Fruit fly (Drosophila melanogaster) whole organism, embryonic: ENCODE results near the gene prg.

Source experiments
- Aef1 ChIP-seq: fragments of 200-800 bp; sonication (Bioruptor generic); IDR thresholded peaks from 3 replicates; pipeline ENCODE4 v1.3.6; 2022; ENCODE audit warnings: missing biosample characterization, missing genetic modification characterization
- B-H2 ChIP-seq: fragments of 200-800 bp; sonication (Bioruptor generic); optimal IDR thresholded peaks from 2 replicates; lab custom pipeline; 2018; ENCODE audit warnings: missing biosample characterization, mild to moderate bottlenecking, missing genetic modification characterization
- Bdp1 ChIP-seq: fragments of 200-800 bp; sonication (Bioruptor generic); optimal IDR thresholded peaks from 3 replicates; lab custom pipeline; 2016; ENCODE audit warnings: missing biosample characterization, missing genetic modification characterization
- CG10462 ChIP-seq: fragments of 200-800 bp; sonication (Bioruptor generic); optimal IDR thresholded peaks from 2 replicates; lab custom pipeline; 2016; ENCODE audit warnings: missing biosample characterization, missing genetic modification characterization
- CG10565 ChIP-seq: fragments of 200-800 bp; sonication (Bioruptor generic); optimal IDR thresholded peaks from 3 replicates; lab custom pipeline; 2016; ENCODE audit warnings: missing biosample characterization, mild to moderate bottlenecking, missing genetic modification characterization
- CG11085 ChIP-seq: fragments of 200-800 bp; sonication (Bioruptor generic); IDR thresholded peaks from 2 replicates; pipeline ENCODE4 v1.3.6; 2022; ENCODE audit warnings: missing biosample characterization, missing genetic modification characterization
- CG12744 ChIP-seq: fragments of 200-800 bp; sonication (Bioruptor generic); optimal IDR thresholded peaks from 2 replicates; lab custom pipeline; 2016; ENCODE audit warnings: missing biosample characterization, missing genetic modification characterization
- CG13424 ChIP-seq: fragments of 200-800 bp; sonication (Bioruptor generic); optimal IDR thresholded peaks from 2 replicates; lab custom pipeline; 2019; ENCODE audit warnings: missing biosample characterization, mild to moderate bottlenecking, missing genetic modification characterization, moderate library complexity
- CG14014 ChIP-seq: fragments of 200-800 bp; sonication (Bioruptor generic); IDR thresholded peaks from 2 replicates; pipeline ENCODE4 v1.3.6; 2022; ENCODE audit warnings: missing biosample characterization, missing genetic modification characterization
- CG17385 ChIP-seq: fragments of 200-800 bp; sonication (Bioruptor generic); optimal IDR thresholded peaks from 3 replicates; lab custom pipeline; 2018; ENCODE audit warnings: missing biosample characterization, mild to moderate bottlenecking, missing genetic modification characterization
- CG17912 ChIP-seq: fragments of 200-800 bp; sonication (Bioruptor generic); optimal IDR thresholded peaks from 2 replicates; lab custom pipeline; 2018; ENCODE audit warnings: missing biosample characterization, mild to moderate bottlenecking, missing genetic modification characterization
- CG2199 ChIP-seq: fragments of 200-800 bp; sonication (Bioruptor generic); IDR thresholded peaks from 3 replicates; pipeline ENCODE4 v1.3.6; 2022; ENCODE audit warnings: missing biosample characterization, missing genetic modification characterization
- CG30403 ChIP-seq: fragments of 200-800 bp; sonication (Bioruptor generic); optimal IDR thresholded peaks from 3 replicates; lab custom pipeline; 2016; ENCODE audit warnings: missing biosample characterization, missing genetic modification characterization
- CG3065 ChIP-seq: fragments of 200-800 bp; sonication (Bioruptor generic); optimal IDR thresholded peaks from 2 replicates; lab custom pipeline; 2016; ENCODE audit warnings: missing biosample characterization, missing genetic modification characterization
- CG31365 ChIP-seq: fragments of 200-800 bp; sonication (Bioruptor generic); optimal IDR thresholded peaks from 2 replicates; lab custom pipeline; 2018; ENCODE audit warnings: missing biosample characterization, mild to moderate bottlenecking, missing genetic modification characterization
- CG34224 ChIP-seq: fragments of 200-800 bp; sonication (Bioruptor generic); IDR thresholded peaks from 3 replicates; pipeline ENCODE4 v1.3.6; 2022; ENCODE audit warnings: missing biosample characterization, missing genetic modification characterization; ENCODE audit not compliant: partially characterized antibody
- CG3995 ChIP-seq: fragments of 200-800 bp; sonication (Bioruptor generic); optimal IDR thresholded peaks from 3 replicates; lab custom pipeline; 2016; ENCODE audit warnings: missing biosample characterization, missing genetic modification characterization
- CG6683 ChIP-seq: fragments of 200-800 bp; sonication (Bioruptor generic); optimal IDR thresholded peaks from 2 replicates; lab custom pipeline; 2017; ENCODE audit warnings: missing biosample characterization, mild to moderate bottlenecking, missing genetic modification characterization, missing genetic modification reagents
- CG6765 ChIP-seq: fragments of 200-800 bp; sonication (Bioruptor generic); optimal IDR thresholded peaks from 3 replicates; lab custom pipeline; 2017; ENCODE audit warnings: missing biosample characterization, mild to moderate bottlenecking, missing genetic modification characterization
- CG7745 ChIP-seq: fragments of 200-800 bp; sonication (Bioruptor generic); optimal IDR thresholded peaks from 2 replicates; lab custom pipeline; 2018; ENCODE audit warnings: missing biosample characterization, mild to moderate bottlenecking, missing genetic modification characterization, moderate library complexity
- CG7987 ChIP-seq: fragments of 200-800 bp; sonication (Bioruptor generic); optimal IDR thresholded peaks from 2 replicates; lab custom pipeline; 2018; ENCODE audit warnings: missing biosample characterization, mild to moderate bottlenecking, missing genetic modification characterization, moderate library complexity
- CG8359 ChIP-seq: fragments of 200-800 bp; sonication (Bioruptor generic); optimal IDR thresholded peaks from 2 replicates; lab custom pipeline; 2017; ENCODE audit warnings: missing biosample characterization, mild to moderate bottlenecking, missing genetic modification characterization, borderline replicate concordance
- CG8478 ChIP-seq: fragments of >200 bp; optimal IDR thresholded peaks from 2 replicates; lab custom pipeline; 2018
- CG9727 ChIP-seq: fragments of 200-800 bp; sonication (Bioruptor generic); optimal IDR thresholded peaks from 3 replicates; lab custom pipeline; 2017; ENCODE audit warnings: missing biosample characterization, mild to moderate bottlenecking, missing genetic modification characterization
- Fer1 ChIP-seq: fragments of 200-800 bp; sonication (Bioruptor generic); optimal IDR thresholded peaks from 2 replicates; lab custom pipeline; 2017; ENCODE audit warnings: missing biosample characterization, mild to moderate bottlenecking, missing genetic modification characterization
- HHEX ChIP-seq: fragments of 200-800 bp; sonication (Bioruptor generic); optimal IDR thresholded peaks from 3 replicates; lab custom pipeline; 2017; ENCODE audit warnings: missing biosample characterization, mild to moderate bottlenecking, missing genetic modification characterization, missing genetic modification reagents
- Jarid2 ChIP-seq: fragments of 200-800 bp; sonication (Bioruptor generic); optimal IDR thresholded peaks from 3 replicates; lab custom pipeline; 2017; ENCODE audit warnings: mild to moderate bottlenecking, missing biosample characterization, missing genetic modification reagents, missing genetic modification characterization
- Lhr ChIP-seq: fragments of 200-800 bp; sonication (Bioruptor generic); optimal IDR thresholded peaks from 3 replicates; lab custom pipeline; 2017; ENCODE audit warnings: mild to moderate bottlenecking, missing biosample characterization, missing genetic modification reagents, missing genetic modification characterization
- Lim3 ChIP-seq: fragments of 200-800 bp; sonication (Bioruptor generic); IDR thresholded peaks from 2 replicates; pipeline ENCODE4 v1.3.6; 2022; ENCODE audit warnings: missing biosample characterization, missing genetic modification characterization
- Mrtf ChIP-seq: fragments of 200-800 bp; sonication (Bioruptor generic); IDR thresholded peaks from 3 replicates; pipeline ENCODE4 v1.3.6; 2022; ENCODE audit warnings: missing biosample characterization, missing genetic modification characterization
- Myb ChIP-seq: fragments of 200-800 bp; sonication (Bioruptor generic); optimal IDR thresholded peaks from 2 replicates; lab custom pipeline; 2016; ENCODE audit warnings: missing biosample characterization, missing genetic modification characterization
- PHDP ChIP-seq: fragments of 200-800 bp; sonication (Bioruptor generic); optimal IDR thresholded peaks from 3 replicates; lab custom pipeline; 2018; ENCODE audit warnings: missing biosample characterization, mild to moderate bottlenecking, missing genetic modification characterization, moderate library complexity
- Sox100B ChIP-seq: fragments of 200-800 bp; sonication (Bioruptor generic); optimal IDR thresholded peaks from 3 replicates; lab custom pipeline; 2018; ENCODE audit warnings: missing biosample characterization, mild to moderate bottlenecking, missing genetic modification characterization
- ash1 ChIP-seq: fragments of 200-800 bp; sonication (Bioruptor generic); optimal IDR thresholded peaks from 2 replicates; lab custom pipeline; 2018; ENCODE audit warnings: missing biosample characterization, mild to moderate bottlenecking, missing genetic modification characterization
- ato ChIP-seq: fragments of 200-800 bp; sonication (Bioruptor generic); IDR thresholded peaks from 2 replicates; pipeline ENCODE4 v1.3.6; 2022; ENCODE audit warnings: missing biosample characterization, missing genetic modification characterization; ENCODE audit not compliant: partially characterized antibody
- crol ChIP-seq: fragments of 200-800 bp; sonication (Bioruptor generic); IDR thresholded peaks from 2 replicates; pipeline ENCODE4 v1.3.6; 2022; ENCODE audit warnings: missing biosample characterization, missing genetic modification characterization
- danr ChIP-seq: fragments of 200-800 bp; sonication (Bioruptor generic); IDR thresholded peaks from 2 replicates; pipeline ENCODE4 v1.3.6; 2022; ENCODE audit warnings: missing biosample characterization, missing genetic modification characterization
- dmrt11E ChIP-seq: fragments of 200-800 bp; sonication (Bioruptor generic); optimal IDR thresholded peaks from 3 replicates; lab custom pipeline; 2018; ENCODE audit warnings: missing biosample characterization, mild to moderate bottlenecking, missing genetic modification characterization, moderate library complexity
- exex ChIP-seq: fragments of 200-800 bp; sonication (Bioruptor generic); optimal IDR thresholded peaks from 4 replicates; lab custom pipeline; 2018; ENCODE audit warnings: missing biosample characterization, mild to moderate bottlenecking, missing genetic modification characterization, moderate library complexity
- lbe ChIP-seq: fragments of 200-800 bp; sonication (Bioruptor generic); optimal IDR thresholded peaks from 2 replicates; lab custom pipeline; 2016; ENCODE audit warnings: missing biosample characterization, mild to moderate bottlenecking, missing genetic modification characterization
- maf-S ChIP-seq: fragments of 200-800 bp; sonication (Bioruptor generic); optimal IDR thresholded peaks from 2 replicates; lab custom pipeline; 2016; ENCODE audit warnings: missing biosample characterization, missing genetic modification characterization
- pan ChIP-seq, 4 experiments: fragments of >200 bp in 3 of 4; fragments of 200-800 bp in 1 of 4; sonication (Bioruptor generic) in 1 of 4; optimal IDR thresholded peaks in 3 of 4; IDR thresholded peaks in 1 of 4; 2 replicates each; pipeline versions ENCODE4 v1.3.6 to Lab custom; 2017 to 2022; ENCODE audit warnings: missing biosample characterization in 2 of 4, missing genetic modification characterization in 2 of 4, mixed read lengths in 1 of 4
- pb ChIP-seq: fragments of 200-800 bp; sonication (Bioruptor generic); optimal IDR thresholded peaks from 3 replicates; lab custom pipeline; 2016; ENCODE audit warnings: missing biosample characterization, missing genetic modification characterization
- pita ChIP-seq: fragments of 200-800 bp; sonication (Bioruptor generic); optimal IDR thresholded peaks from 2 replicates; lab custom pipeline; 2017; ENCODE audit warnings: missing biosample characterization, mild to moderate bottlenecking, missing genetic modification characterization
- pros ChIP-seq: fragments of 200-800 bp; sonication (Bioruptor generic); optimal IDR thresholded peaks from 3 replicates; lab custom pipeline; 2019; ENCODE audit warnings: missing biosample characterization, mild to moderate bottlenecking, missing genetic modification characterization, moderate library complexity
- scrt ChIP-seq: fragments of 200-800 bp; sonication (Bioruptor generic); optimal IDR thresholded peaks from 2 replicates; lab custom pipeline; 2018; ENCODE audit warnings: missing biosample characterization, mild to moderate bottlenecking, missing genetic modification characterization, moderate library complexity
- sug ChIP-seq: fragments of 200-800 bp; optimal IDR thresholded peaks from 2 replicates; lab custom pipeline; 2019; ENCODE audit warnings: missing biosample characterization, mild to moderate bottlenecking, missing genetic modification characterization, moderate library complexity
- tin ChIP-seq: fragments of 200-800 bp; sonication (Bioruptor generic); optimal IDR thresholded peaks from 3 replicates; lab custom pipeline; 2016; ENCODE audit warnings: missing biosample characterization, missing genetic modification characterization
- vvl ChIP-seq: fragments of 200-800 bp; sonication (Bioruptor generic); IDR thresholded peaks from 2 replicates; pipeline ENCODE4 v1.3.6; 2022; ENCODE audit warnings: missing biosample characterization, missing genetic modification characterization
- wor ChIP-seq: fragments of 200-800 bp; sonication (Bioruptor generic); IDR thresholded peaks from 2 replicates; pipeline ENCODE4 v1.3.6; 2022; ENCODE audit warnings: missing biosample characterization, missing genetic modification characterization

Gene prg

dm6 chr2L:8473448-8473847 is 9.2 kb downstream of the prg start (continued):
- TF ChIP-seq CG3065 (GFP tag; lab: Kevin White, UChicago) (no peak), pita (no peak), dmrt11E (tag; lab: Kevin White, UChicago) (peak; percentile 68), Sox100B (GFP tag; lab: Kevin White, UChicago) (peak; percentile 42), vvl (peak; percentile 81), exex (tag; lab: Kevin White, UChicago) (no peak), tin (GFP tag; lab: Kevin White, UChicago) (peak; percentile 23), pros (GFP tag; lab: Kevin White, UChicago) (no peak), CG11085 (GFP tag; lab: Robert Waterston, UW) (no peak), CG17912 (GFP tag; lab: Kevin White, UChicago) (no peak), CG10565 (GFP tag; lab: Kevin White, UChicago) (no peak), CG9727 (GFP tag; lab: Kevin White, UChicago) (peak; percentile 66), scrt (GFP tag; lab: Kevin White, UChicago) (peak; percentile 34), CG31365 (tag; lab: Kevin White, UChicago) (no peak), PHDP (no peak), wor (GFP tag; lab: Robert Waterston, UW) (peak; percentile 12; the same call in 1 of the 2 replicates), CG17385 (peak; percentile 23), Lhr (GFP tag; lab: Kevin White, UChicago) (no peak), crol (GFP tag; lab: Robert Waterston, UW) (peak; percentile 42; the same call in 1 of the 2 replicates), lbe (peak; percentile 6), ash1 (no peak), Bdp1 (no peak), CG3995 (GFP tag; lab: Kevin White, UChicago) (no peak), Aef1 (GFP tag; lab: Robert Waterston, UW) (no peak), CG14014 (GFP tag; lab: Robert Waterston, UW) (peak; percentile 47; the same call in 1 of the 2 replicates), maf-S (GFP tag; lab: Kevin White, UChicago) (peak; percentile 6), CG13424 (peak; percentile 37), CG30403 (peak; percentile 37), B-H2 (GFP tag; lab: Kevin White, UChicago) (no peak), pb (GFP tag; lab: Kevin White, UChicago) (no peak), CG2199 (GFP tag; lab: Robert Waterston, UW) (peak; percentile 58; the same call in 1 of the 3 replicates), Lim3 (GFP tag; lab: Robert Waterston, UW) (no peak), ato (no peak), sug (tag; lab: Kevin White, UChicago) (no peak), HHEX (peak; percentile 68), CG7987 (no peak), Myb (GFP tag; lab: Kevin White, UChicago) (no peak), Fer1 (GFP tag; lab: Kevin White, UChicago) (no peak), CG7745 (no peak), CG12744 (no peak), CG6683 (GFP tag; lab: Kevin White, UChicago) (no peak), CG34224 (no peak), pan (optimal IDR thresholded peaks at IDR 0.05; lab: Kevin White, UChicago) (no peak), pan (GFP tag; optimal IDR thresholded peaks at IDR 0.05 in 1 of 2, IDR thresholded peaks at IDR 0.05 in 1 of 2) (peak in 1 of 2 experiments; percentile 77), Jarid2 (GFP tag; lab: Kevin White, UChicago) (no peak), Mrtf (GFP tag; lab: Robert Waterston, UW) (0 out of 3 replicates have a peak, but pooled peaks have one; percentile 46), danr (GFP tag; lab: Robert Waterston, UW) (no peak), CG8359 (GFP tag; lab: Kevin White, UChicago) (peak; percentile 40), CG6765 (GFP tag; lab: Kevin White, UChicago) (no peak), CG10462 (GFP tag; lab: Kevin White, UChicago) (no peak), CG8478 (lab: Kevin White, UChicago) (no peak)
